Fruit fly (Drosophila melanogaster): ENCODE data around the gene for.

Gene for

dm6 chr2L:3632047-3632880 lies 24.5 kb downstream of the for start (continued):
- TF ChIP-seq hb (GFP tag; IDR thresholded peaks at IDR 0.05; ENCODE audit: partially characterized antibody) (no peak), CG12744 (GFP tag; optimal IDR thresholded peaks at IDR 0.05) (peak; percentile 92), CG2202 (tag; optimal IDR thresholded peaks at IDR 0.05) (peak; percentile 90), CG15073 (GFP tag; optimal IDR thresholded peaks at IDR 0.05) (peak; percentile 60), salm (tag; optimal IDR thresholded peaks at IDR 0.05) (peak; percentile 86), CG31388 (GFP tag; optimal IDR thresholded peaks at IDR 0.05) (peak; percentile 75), zen2 (GFP tag; IDR thresholded peaks at IDR 0.05; ENCODE audit: partially characterized antibody) (peak; percentile 20), Jarid2 (GFP tag; optimal IDR thresholded peaks at IDR 0.05) (peak; percentile 90), wor (GFP tag; IDR thresholded peaks at IDR 0.05) (peak; percentile 94), cato (GFP tag; optimal IDR thresholded peaks at IDR 0.05; ENCODE audit: borderline replicate concordance) (peak; percentile 90), grau (tag; optimal IDR thresholded peaks at IDR 0.05) (peak; percentile 95), Sin3A (optimal IDR thresholded peaks at IDR 0.05) (no peak), Atf3 (GFP tag; optimal IDR thresholded peaks at IDR 0.05) (peak; percentile 87), CG2712 (tag; optimal IDR thresholded peaks at IDR 0.05) (peak; percentile 100), CG7745 (tag; optimal IDR thresholded peaks at IDR 0.05) (peak; percentile 51), CG2889 (GFP tag; IDR thresholded peaks at IDR 0.05) (peak; percentile 90), Ravus (GFP tag; IDR thresholded peaks at IDR 0.05) (peak; percentile 88), CG18764 (GFP tag; optimal IDR thresholded peaks at IDR 0.05) (peak; percentile 98), CG11093 (GFP tag; IDR thresholded peaks at IDR 0.05) (peak; percentile 97), CHES-1-like (GFP tag; optimal IDR thresholded peaks at IDR 0.05) (peak; percentile 92), Abd-B (GFP tag; optimal IDR thresholded peaks at IDR 0.05) (peak; percentile 89), CG10274 (GFP tag; optimal IDR thresholded peaks at IDR 0.05) (peak; percentile 99), gro (GFP tag; optimal IDR thresholded peaks at IDR 0.05) (peak; percentile 95), CG14710 (tag; optimal IDR thresholded peaks at IDR 0.05) (peak; percentile 98), amos (GFP tag; IDR thresholded peaks at IDR 0.05; ENCODE audit: partially characterized antibody) (no peak), Hsf (GFP tag; optimal IDR thresholded peaks at IDR 0.05) (peak; percentile 94), CG17612 (GFP tag; IDR thresholded peaks at IDR 0.05) (peak; percentile 97), CG9609 (GFP tag; optimal IDR thresholded peaks at IDR 0.05) (peak; percentile 95), CG10267 (tag; optimal IDR thresholded peaks at IDR 0.05) (peak; percentile 96), h (optimal IDR thresholded peaks at IDR 0.05) (no peak), ase (GFP tag; IDR thresholded peaks at IDR 0.05) (peak; percentile 96), tll (GFP tag; optimal IDR thresholded peaks at IDR 0.05) (peak in 1 of 2 experiments; percentile 32), D19A (tag; optimal IDR thresholded peaks at IDR 0.05) (peak; percentile 90), gt (GFP tag; IDR thresholded peaks at IDR 0.05) (peak; percentile 92), Fer3 (tag; optimal IDR thresholded peaks at IDR 0.05) (peak; percentile 99), PHDP (tag; optimal IDR thresholded peaks at IDR 0.05) (peak; percentile 94), CG11456 (GFP tag; IDR thresholded peaks at IDR 0.05) (peak; percentile 93), org-1 (GFP tag; optimal IDR thresholded peaks at IDR 0.05) (peak; percentile 93), gce (GFP tag; IDR thresholded peaks at IDR 0.05) (peak; percentile 97), CG4328 (GFP tag; optimal IDR thresholded peaks at IDR 0.05) (peak; percentile 98), CTCF (GFP tag; optimal IDR thresholded peaks at IDR 0.05) (peak; percentile 81), sisA (GFP tag; IDR thresholded peaks at IDR 0.05) (peak; percentile 95), klu (GFP tag; IDR thresholded peaks at IDR 0.05) (peak; percentile 92), CG12236 (GFP tag; optimal IDR thresholded peaks at IDR 0.05) (peak; percentile 90), nerfin-2 (GFP tag; IDR thresholded peaks at IDR 0.05; ENCODE audit: partially characterized antibody) (no peak), bbx (GFP tag; IDR thresholded peaks at IDR 0.05; ENCODE audit: partially characterized antibody) (peak; percentile 43), CG6854 (GFP tag; optimal IDR thresholded peaks at IDR 0.05) (peak; percentile 92), MBD-R2 (GFP tag; IDR thresholded peaks at IDR 0.05) (peak; percentile 91), hkb (optimal IDR thresholded peaks at IDR 0.05) (no peak), hkb (GFP tag; IDR thresholded peaks at IDR 0.05) (peak; percentile 96)
